Worm (Caenorhabditis elegans): ENCODE data around the gene unc-105.
A peak's percentile ranks its signal among the peaks of the same experiment; 100 is the strongest.

The unc-105 gene

DNA sequence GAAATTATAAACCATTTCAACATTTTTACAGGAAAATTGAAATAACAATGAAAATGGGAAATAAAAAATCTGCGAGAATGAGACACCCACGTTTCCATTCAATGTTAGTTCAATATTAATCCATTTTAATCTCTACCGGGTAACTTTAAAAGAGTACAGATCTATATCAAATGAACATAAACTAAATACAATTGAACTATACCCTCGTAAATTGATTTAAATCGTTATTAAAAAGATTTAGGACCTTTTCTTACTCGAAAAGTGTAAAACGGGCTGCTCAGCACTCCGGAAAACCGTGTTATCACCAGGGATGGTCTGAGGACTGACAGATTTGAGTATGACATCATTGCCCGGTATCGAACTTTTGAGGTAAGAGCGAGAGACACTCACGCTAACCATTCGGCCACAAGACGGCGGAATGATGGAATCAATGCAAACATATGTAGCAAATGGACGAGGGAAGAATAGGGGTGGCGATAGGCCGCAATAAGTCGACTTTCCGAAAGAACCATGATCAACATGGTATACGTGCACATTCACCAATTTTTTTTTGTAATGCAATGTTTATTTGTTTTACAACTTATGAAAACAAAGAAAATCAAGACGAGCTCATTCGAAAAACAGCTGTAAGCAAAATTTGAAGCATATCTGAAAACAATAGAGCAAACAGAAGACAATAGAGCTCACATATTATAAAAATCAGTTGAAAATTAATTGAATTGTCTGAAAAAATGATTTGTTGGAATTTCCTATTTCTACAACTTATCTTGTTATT lies 9.2 kb upstream of the unc-105 start, which contains the start of the genes chst-1 and C41C4.9:
Gene chst-1 (minus strand): TSS at position 51 of the 775 bp plus-strand sequence.
Gene C41C4.9 (plus strand): TSS at position 725 of the 775 bp plus-strand sequence.
- TF ChIP-seq ama-1 (optimal IDR thresholded peaks at IDR 0.05) (no peak), ceh-36 (tag; optimal IDR thresholded peaks at IDR 0.05) (peak; percentile 94), hnd-1 (tag; optimal IDR thresholded peaks at IDR 0.05) (peak; percentile 88), F13C5.2 (tag; optimal IDR thresholded peaks at IDR 0.05) (peak; percentile 92), pes-1 (GFP tag; IDR thresholded peaks at IDR 0.05) (no peak; the same call in 1 of the 2 replicates), ceh-13 (GFP tag; optimal IDR thresholded peaks at IDR 0.05) (peak; percentile 91), sea-1 (GFP tag; conservative IDR thresholded peaks at IDR 0.05) (peak; percentile 96), ets-7 (tag; optimal IDR thresholded peaks at IDR 0.05) (peak; percentile 92), tbx-11 (GFP tag; IDR thresholded peaks at IDR 0.05) (peak; percentile 95), aly-1 (tag; optimal IDR thresholded peaks at IDR 0.05) (peak; percentile 94), B0310.2 (tag; optimal IDR thresholded peaks at IDR 0.05) (peak; percentile 92), hmbx-1 (tag; optimal IDR thresholded peaks at IDR 0.05) (peak; percentile 79), hmg-4 (GFP tag; optimal IDR thresholded peaks at IDR 0.05) (peak; percentile 98), tbx-37 (GFP tag; conservative IDR thresholded peaks at IDR 0.05) (peak; percentile 90), scrt-1 (GFP tag; IDR thresholded peaks at IDR 0.05) (peak; percentile 94), tra-4 (tag; optimal IDR thresholded peaks at IDR 0.05) (peak; percentile 80), flt-1 (GFP tag; IDR thresholded peaks at IDR 0.05) (peak; percentile 96)

- TF ChIP-seq tra-4 (tag; optimal IDR thresholded peaks at IDR 0.05) (no peak), ceh-13 (GFP tag; optimal IDR thresholded peaks at IDR 0.05) (no peak), scrt-1 (GFP tag; IDR thresholded peaks at IDR 0.05) (no peak), aly-1 (tag; optimal IDR thresholded peaks at IDR 0.05) (no peak)
Observed at ce11 chrII:8112063-8112462, 4.2 kb upstream of the unc-105 start, which contains the start of gene lron-4. TSS of gene lron-4 (minus strand) at chrII:8112163.

DNA sequence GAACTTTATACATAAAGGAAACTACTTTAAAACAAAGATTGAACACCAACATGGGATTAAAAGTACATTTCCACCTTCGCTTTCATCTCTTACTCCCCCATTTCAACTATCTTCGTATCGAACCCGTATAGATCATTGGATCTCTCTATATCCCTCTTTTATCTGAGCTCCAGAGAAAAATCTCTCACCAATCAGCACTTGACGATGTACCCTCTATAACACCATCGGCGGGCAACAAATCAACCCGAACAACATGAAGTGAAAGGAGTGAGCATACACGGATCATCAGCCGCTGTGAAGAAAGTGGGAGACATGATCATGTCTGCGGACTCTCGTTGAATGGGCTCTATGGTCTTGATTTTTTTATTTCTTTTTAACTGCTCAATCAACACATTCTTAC lies 1.2 kb downstream of the unc-105 start:
- TF ChIP-seq flt-1 (GFP tag; IDR thresholded peaks at IDR 0.05) (no peak), F13C5.2 (tag; optimal IDR thresholded peaks at IDR 0.05) (no peak), ets-7 (tag; optimal IDR thresholded peaks at IDR 0.05) (no peak), aly-1 (tag; optimal IDR thresholded peaks at IDR 0.05) (no peak), pes-1 (GFP tag; IDR thresholded peaks at IDR 0.05) (no peak), hmg-4 (GFP tag; optimal IDR thresholded peaks at IDR 0.05) (no peak), hnd-1 (tag; optimal IDR thresholded peaks at IDR 0.05) (no peak), sea-1 (GFP tag; conservative IDR thresholded peaks at IDR 0.05) (no peak), scrt-1 (GFP tag; IDR thresholded peaks at IDR 0.05) (no peak), tbx-37 (GFP tag; conservative IDR thresholded peaks at IDR 0.05) (no peak), ceh-13 (GFP tag; optimal IDR thresholded peaks at IDR 0.05) (no peak), hmbx-1 (tag; optimal IDR thresholded peaks at IDR 0.05) (no peak), ama-1 (optimal IDR thresholded peaks at IDR 0.05) (no peak), tra-4 (tag; optimal IDR thresholded peaks at IDR 0.05) (no peak), ceh-36 (tag; optimal IDR thresholded peaks at IDR 0.05) (no peak), tbx-11 (GFP tag; IDR thresholded peaks at IDR 0.05) (no peak), B0310.2 (tag; optimal IDR thresholded peaks at IDR 0.05) (no peak)

DNA sequence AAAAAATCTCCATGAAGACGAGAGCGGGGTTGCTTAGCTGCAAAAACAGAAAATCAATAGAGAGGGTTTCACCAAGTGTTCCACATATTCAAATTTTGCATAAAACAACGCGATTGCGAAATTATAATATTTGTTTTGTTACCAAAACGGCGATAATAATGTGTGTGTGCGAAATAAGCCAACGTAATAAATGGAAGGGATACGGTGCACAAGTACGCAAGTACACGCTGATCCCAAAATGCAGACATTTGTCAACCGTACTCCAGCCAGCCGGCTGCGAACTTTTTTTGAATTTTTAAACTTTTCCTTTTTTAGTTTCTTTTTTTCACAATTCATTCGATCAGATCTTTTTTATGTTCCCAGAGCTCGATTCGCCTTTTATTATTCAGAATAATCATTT lies 8.6 kb downstream of the unc-105 start, which contains the start of gene ire-1:
Gene ire-1 (minus strand): TSS at position 44 of the 400 bp plus-strand sequence.
- TF ChIP-seq hmg-4 (GFP tag; optimal IDR thresholded peaks at IDR 0.05), result no peak
- no peak for TF ChIP-seq scrt-1 (GFP tag; IDR thresholded peaks at IDR 0.05)
- TF ChIP-seq F13C5.2 (tag; optimal IDR thresholded peaks at IDR 0.05), result no peak
- TF ChIP-seq sea-1 (GFP tag; conservative IDR thresholded peaks at IDR 0.05), result no peak
- no peak for TF ChIP-seq ets-7 (tag; optimal IDR thresholded peaks at IDR 0.05)
- no peak for TF ChIP-seq tbx-37 (GFP tag; conservative IDR thresholded peaks at IDR 0.05)
- no peak for TF ChIP-seq pes-1 (GFP tag; IDR thresholded peaks at IDR 0.05)
- no peak for TF ChIP-seq tra-4 (tag; optimal IDR thresholded peaks at IDR 0.05)
- no peak for TF ChIP-seq flt-1 (GFP tag; IDR thresholded peaks at IDR 0.05)
- TF ChIP-seq hmbx-1 (tag; optimal IDR thresholded peaks at IDR 0.05), result no peak
- TF ChIP-seq B0310.2 (tag; optimal IDR thresholded peaks at IDR 0.05), result no peak

DNA sequence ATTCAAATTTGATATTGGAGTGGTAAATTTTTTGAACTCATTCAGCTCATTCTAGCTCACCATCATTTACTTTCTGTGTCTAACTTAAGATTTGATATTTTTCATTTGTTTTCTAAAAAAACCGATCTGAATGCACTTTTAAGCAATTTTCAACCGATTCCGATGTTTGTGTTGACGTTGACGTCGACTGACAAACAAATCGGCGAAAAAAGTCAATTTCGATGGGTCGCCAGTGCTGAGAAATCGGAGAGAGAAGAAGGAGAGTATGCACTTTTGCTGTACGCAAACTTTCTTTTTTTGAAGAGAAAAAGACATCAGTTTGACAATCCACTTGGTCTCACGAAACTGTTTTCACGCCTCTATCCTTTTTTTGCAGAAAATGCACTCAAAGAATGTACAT lies 9.2 kb downstream of the unc-105 start:
- TF ChIP-seq tbx-11 (GFP tag; IDR thresholded peaks at IDR 0.05), result no peak

- TF ChIP-seq B0310.2 (tag; optimal IDR thresholded peaks at IDR 0.05), result no peak
- TF ChIP-seq pes-1 (GFP tag; IDR thresholded peaks at IDR 0.05), result peak; percentile 41; the same call in 1 of the 2 replicates
- TF ChIP-seq hmg-4 (GFP tag; optimal IDR thresholded peaks at IDR 0.05), result peak; percentile 21
Observed at ce11 chrII:8126132-8126531, 9.9 kb downstream of the unc-105 start.

DNA sequence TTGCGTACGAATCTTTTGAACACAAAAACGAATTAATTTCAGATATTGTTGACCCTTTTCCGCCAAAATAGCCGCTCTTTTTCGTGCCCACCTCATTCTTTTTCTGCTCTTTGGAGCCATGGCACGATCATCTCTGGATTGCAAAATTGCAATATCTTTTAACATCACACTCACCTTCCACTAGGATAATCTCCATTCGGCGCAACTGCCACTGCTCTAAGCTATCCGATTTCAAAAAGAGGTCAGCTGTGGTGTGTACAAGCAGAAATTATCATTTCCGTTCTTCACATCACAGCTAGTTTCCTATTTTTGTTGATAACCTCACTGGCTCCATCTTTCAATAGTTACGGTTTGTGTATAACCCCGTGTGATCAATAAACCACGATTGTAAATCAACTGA lies 10.4 kb downstream of the unc-105 start:
- no peak for TF ChIP-seq tbx-11 (GFP tag; IDR thresholded peaks at IDR 0.05)
- no peak for TF ChIP-seq F13C5.2 (tag; optimal IDR thresholded peaks at IDR 0.05)
- no peak for TF ChIP-seq tra-4 (tag; optimal IDR thresholded peaks at IDR 0.05)
- TF ChIP-seq tbx-37 (GFP tag; conservative IDR thresholded peaks at IDR 0.05), result no peak
- no peak for TF ChIP-seq B0310.2 (tag; optimal IDR thresholded peaks at IDR 0.05)
- TF ChIP-seq pes-1 (GFP tag; IDR thresholded peaks at IDR 0.05), result no peak
- TF ChIP-seq aly-1 (tag; optimal IDR thresholded peaks at IDR 0.05), result no peak
- TF ChIP-seq ama-1 (optimal IDR thresholded peaks at IDR 0.05), result no peak
- TF ChIP-seq flt-1 (GFP tag; IDR thresholded peaks at IDR 0.05), result no peak
- no peak for TF ChIP-seq sea-1 (GFP tag; conservative IDR thresholded peaks at IDR 0.05)
- TF ChIP-seq scrt-1 (GFP tag; IDR thresholded peaks at IDR 0.05), result no peak
- no peak for TF ChIP-seq ceh-36 (tag; optimal IDR thresholded peaks at IDR 0.05)
- TF ChIP-seq hmg-4 (GFP tag; optimal IDR thresholded peaks at IDR 0.05), result no peak
- no peak for TF ChIP-seq ceh-13 (GFP tag; optimal IDR thresholded peaks at IDR 0.05)
- no peak for TF ChIP-seq ets-7 (tag; optimal IDR thresholded peaks at IDR 0.05)
- no peak for TF ChIP-seq hmbx-1 (tag; optimal IDR thresholded peaks at IDR 0.05)
- no peak for TF ChIP-seq hnd-1 (tag; optimal IDR thresholded peaks at IDR 0.05)
